Worm (Caenorhabditis elegans) whole organism, L4 larva: ENCODE data around the gene flp-23.
A peak's percentile ranks its signal among the peaks of the same experiment; 100 is the strongest.

Source experiments
- F10B5.3 ChIP-seq: sonication (generic microtip); optimal IDR thresholded peaks from 2 replicates; lab custom pipeline; 2016; ENCODE audit warnings: mild to moderate bottlenecking, missing genetic modification characterization, missing compliant biosample characterization
- F37D6.2 ChIP-seq: sonication (generic microtip); optimal IDR thresholded peaks from 2 replicates; lab custom pipeline; 2016; ENCODE audit warnings: mild to moderate bottlenecking, missing genetic modification characterization, missing compliant biosample characterization
- F49E8.2 ChIP-seq: sonication (generic microtip); optimal IDR thresholded peaks from 2 replicates; lab custom pipeline; 2016; ENCODE audit warnings: missing compliant biosample characterization, mild to moderate bottlenecking, missing genetic modification characterization, borderline replicate concordance
- Y5F2A.4 ChIP-seq: fragments of 200-800 bp; sonication (Bioruptor generic); optimal IDR thresholded peaks from 2 replicates; lab custom pipeline; 2018; ENCODE audit warnings: mild to moderate bottlenecking, missing genetic modification characterization, missing compliant biosample characterization
- ZK546.5 ChIP-seq, 2 experiments: sonication (generic microtip); optimal IDR thresholded peaks; 2 replicates each; lab custom pipeline; 2017; ENCODE audit warnings: missing biosample characterization in 2 of 2, missing genetic modification characterization in 2 of 2
- aha-1 ChIP-seq: fragments of 150-350 bp; peaks from one replicate; lab custom pipeline; 2014; ENCODE audit warnings: missing biosample characterization, missing genetic modification characterization
- arid-1 ChIP-seq: fragments of 200-800 bp; sonication (Bioruptor generic); conservative IDR thresholded peaks from 2 replicates; pipeline ENCODE4 v1.3.6; 2022; ENCODE audit warnings: missing genetic modification reagents, missing genetic modification characterization, missing compliant biosample characterization
- attf-4 ChIP-seq: sonication (generic microtip); optimal IDR thresholded peaks from 3 replicates; lab custom pipeline; 2017; ENCODE audit warnings: missing biosample characterization, missing genetic modification characterization
- ceh-28 ChIP-seq: fragments of 150-350 bp; optimal IDR thresholded peaks from 2 replicates; lab custom pipeline; 2014; ENCODE audit warnings: missing biosample characterization, missing genetic modification reagents, missing genetic modification characterization
- ceh-44 ChIP-seq: fragments of 200-800 bp; sonication (Bioruptor generic); IDR thresholded peaks from 2 replicates; pipeline ENCODE4 v1.3.6; 2022; ENCODE audit warnings: missing genetic modification reagents, missing genetic modification characterization, missing compliant biosample characterization
- cey-2 ChIP-seq: sonication (generic microtip); optimal IDR thresholded peaks from 3 replicates; lab custom pipeline; 2017; ENCODE audit warnings: missing genetic modification characterization, mild to moderate bottlenecking, missing compliant biosample characterization, antibody characterized with exemption, borderline replicate concordance; ENCODE audit not compliant: insufficient read depth
- daf-19 ChIP-seq: fragments of 200-800 bp; sonication (Bioruptor generic); conservative IDR thresholded peaks from 2 replicates; pipeline ENCODE4 v1.3.6; 2022; ENCODE audit warnings: missing genetic modification characterization, missing compliant biosample characterization
- daf-8 ChIP-seq: fragments of 200-800 bp; sonication (Bioruptor generic); IDR thresholded peaks from 2 replicates; pipeline ENCODE4 v1.3.6; 2022; ENCODE audit warnings: missing genetic modification characterization, missing compliant biosample characterization
- dmd-6 ChIP-seq: fragments of 200-800 bp; sonication (Bioruptor generic); IDR thresholded peaks from 2 replicates; pipeline ENCODE4 v1.3.6; 2022; ENCODE audit warnings: missing genetic modification reagents, missing genetic modification characterization, missing compliant biosample characterization
- dmd-9 ChIP-seq: fragments of 200-800 bp; sonication (Bioruptor generic); IDR thresholded peaks from 2 replicates; pipeline ENCODE4 v1.3.6; 2022; ENCODE audit warnings: missing genetic modification reagents, missing genetic modification characterization, missing compliant biosample characterization
- duxl-1 ChIP-seq: sonication (generic microtip); optimal IDR thresholded peaks from 2 replicates; lab custom pipeline; 2016; ENCODE audit warnings: mild to moderate bottlenecking, missing genetic modification characterization, moderate library complexity, missing compliant biosample characterization; ENCODE audit not compliant: poor library complexity
- egl-27 ChIP-seq: sonication (generic microtip); optimal IDR thresholded peaks from 3 replicates; lab custom pipeline; 2017; ENCODE audit warnings: missing biosample characterization, missing genetic modification reagents, missing genetic modification characterization
- egl-43 ChIP-seq: fragments of 200-800 bp; sonication (Bioruptor generic); IDR thresholded peaks from 2 replicates; pipeline ENCODE4 v1.3.6; 2022; ENCODE audit warnings: missing genetic modification reagents, missing genetic modification characterization, missing compliant biosample characterization
- gei-8 ChIP-seq: fragments of 200-800 bp; sonication (Bioruptor generic); optimal IDR thresholded peaks from 2 replicates; lab custom pipeline; 2018; ENCODE audit warnings: mild to moderate bottlenecking, missing genetic modification characterization, missing compliant biosample characterization
- hlh-11 ChIP-seq: fragments of 200-800 bp; sonication (Bioruptor generic); optimal IDR thresholded peaks from 2 replicates; lab custom pipeline; 2018; ENCODE audit warnings: mild to moderate bottlenecking, missing genetic modification characterization, missing compliant biosample characterization
- lin-1 ChIP-seq: fragments of 200-800 bp; sonication (Bioruptor generic); IDR thresholded peaks from 2 replicates; pipeline ENCODE4 v1.3.6; 2022; ENCODE audit warnings: missing genetic modification reagents, missing genetic modification characterization, missing compliant biosample characterization
- lin-15B ChIP-seq: fragments of 150-350 bp; sonication (generic microtip); optimal IDR thresholded peaks from 3 replicates; lab custom pipeline; 2014; ENCODE audit warnings: missing biosample characterization, missing genetic modification characterization
- lin-29 ChIP-seq: fragments of 200-800 bp; sonication (Bioruptor generic); IDR thresholded peaks from 2 replicates; pipeline ENCODE4 v1.3.6; 2022; ENCODE audit warnings: missing genetic modification reagents, missing genetic modification characterization, missing compliant biosample characterization
- lin-38 ChIP-seq: fragments of 200-800 bp; sonication (Bioruptor generic); IDR thresholded peaks from 2 replicates; pipeline ENCODE4 v1.3.6; 2022; ENCODE audit warnings: missing genetic modification reagents, missing genetic modification characterization, missing compliant biosample characterization
- lir-3 ChIP-seq: sonication (generic microtip); optimal IDR thresholded peaks from 2 replicates; lab custom pipeline; 2016; ENCODE audit warnings: mild to moderate bottlenecking, missing genetic modification characterization, missing compliant biosample characterization
- lsy-2 ChIP-seq, 2 experiments: fragments of 150-350 bp in 1 of 2; sonication (generic microtip) in 1 of 2; optimal IDR thresholded peaks; 2 replicates each; lab custom pipeline; 2014 to 2017; ENCODE audit warnings: missing biosample characterization in 2 of 2, missing genetic modification characterization in 2 of 2
- mdt-29 ChIP-seq: fragments of 200-800 bp; sonication (Bioruptor generic); IDR thresholded peaks from 2 replicates; pipeline ENCODE4 v1.3.6; 2022; ENCODE audit warnings: missing genetic modification reagents, missing genetic modification characterization, missing compliant biosample characterization
- mes-2 ChIP-seq: sonication (generic microtip); optimal IDR thresholded peaks from 2 replicates; lab custom pipeline; 2016; ENCODE audit warnings: missing genotype, mild to moderate bottlenecking, missing genetic modification characterization, missing compliant biosample characterization; ENCODE audit not compliant: poor library complexity, severe bottlenecking
- mxl-3 ChIP-seq: fragments of 200-800 bp; sonication (Bioruptor generic); optimal IDR thresholded peaks from 2 replicates; lab custom pipeline; 2018; ENCODE audit warnings: mild to moderate bottlenecking, missing genetic modification characterization, missing compliant biosample characterization
- nhr-102 ChIP-seq: sonication (generic microtip); optimal IDR thresholded peaks from 2 replicates; lab custom pipeline; 2016; ENCODE audit warnings: mild to moderate bottlenecking, missing genetic modification characterization, moderate library complexity, missing compliant biosample characterization
- nhr-111 ChIP-seq: fragments of 200-800 bp; sonication (Bioruptor generic); optimal IDR thresholded peaks from 2 replicates; lab custom pipeline; 2018; ENCODE audit warnings: mild to moderate bottlenecking, missing genetic modification characterization, missing compliant biosample characterization
- nhr-237 ChIP-seq: sonication (generic microtip); optimal IDR thresholded peaks from 2 replicates; lab custom pipeline; 2017; ENCODE audit warnings: missing biosample characterization, missing genetic modification characterization
- nhr-25 ChIP-seq: sonication (generic microtip); optimal IDR thresholded peaks from 2 replicates; lab custom pipeline; 2017; ENCODE audit warnings: missing genetic modification characterization, mild to moderate bottlenecking, missing compliant biosample characterization, antibody characterized with exemption, moderate library complexity, borderline replicate concordance; ENCODE audit not compliant: insufficient read depth
- nhr-42 ChIP-seq: fragments of 200-800 bp; sonication (Bioruptor generic); IDR thresholded peaks from 2 replicates; pipeline ENCODE4 v1.3.6; 2022; ENCODE audit warnings: missing genetic modification characterization, missing compliant biosample characterization
- nhr-48 ChIP-seq: sonication (generic microtip); optimal IDR thresholded peaks from 2 replicates; lab custom pipeline; 2016; ENCODE audit warnings: mild to moderate bottlenecking, missing genetic modification characterization, missing compliant biosample characterization
- nhr-6 ChIP-seq: fragments of 150-350 bp; optimal IDR thresholded peaks from 2 replicates; lab custom pipeline; 2014; ENCODE audit warnings: missing biosample characterization, missing genetic modification characterization
- nhr-76 ChIP-seq: fragments of 150-350 bp; optimal IDR thresholded peaks from 2 replicates; lab custom pipeline; 2014; ENCODE audit warnings: missing biosample characterization, missing genetic modification characterization
- nhr-77 ChIP-seq: fragments of 150-350 bp; optimal IDR thresholded peaks from 2 replicates; lab custom pipeline; 2014; ENCODE audit warnings: missing biosample characterization, missing genetic modification characterization
- php-3 ChIP-seq: fragments of 200-800 bp; sonication (Bioruptor generic); IDR thresholded peaks from 2 replicates; pipeline ENCODE4 v1.3.6; 2022; ENCODE audit warnings: missing genetic modification reagents, missing genetic modification characterization, missing compliant biosample characterization
- skn-1 ChIP-seq: fragments of 150-350 bp; optimal IDR thresholded peaks from 2 replicates; lab custom pipeline; 2014; ENCODE audit warnings: missing biosample characterization, missing genetic modification characterization
- spr-1 ChIP-seq: sonication (generic microtip); optimal IDR thresholded peaks from 2 replicates; lab custom pipeline; 2016; ENCODE audit warnings: mild to moderate bottlenecking, missing genetic modification characterization, missing compliant biosample characterization
- unc-39 ChIP-seq: sonication (generic microtip); optimal IDR thresholded peaks from 2 replicates; lab custom pipeline; 2017; ENCODE audit warnings: missing biosample characterization, missing genetic modification characterization
- unc-62 ChIP-seq, 3 experiments: fragments of 150-350 bp in 1 of 3; sonication (generic microtip); optimal IDR thresholded peaks in 2 of 3; peaks in 1 of 3; 1 replicate in 1 of 3; 2 replicates in 2 of 3; lab custom pipeline; 2014 to 2017; ENCODE audit warnings: missing biosample characterization in 3 of 3, missing genetic modification characterization in 3 of 3, missing genetic modification reagents in 3 of 3, missing genotype in 1 of 3
- vab-7 ChIP-seq: fragments of 200-800 bp; sonication (Bioruptor generic); IDR thresholded peaks from 2 replicates; pipeline ENCODE4 v1.3.6; 2022; ENCODE audit warnings: missing genetic modification reagents, missing genetic modification characterization, missing compliant biosample characterization
- zfp-2 ChIP-seq: sonication (generic microtip); optimal IDR thresholded peaks from 2 replicates; lab custom pipeline; 2016; ENCODE audit warnings: mild to moderate bottlenecking, missing genetic modification characterization, missing compliant biosample characterization
- zfp-3 ChIP-seq: fragments of 200-800 bp; sonication (Bioruptor generic); conservative IDR thresholded peaks from 2 replicates; pipeline ENCODE4 v1.3.6; 2022; ENCODE audit warnings: missing genetic modification reagents, missing genetic modification characterization, missing compliant biosample characterization

Gene flp-23

DNA sequence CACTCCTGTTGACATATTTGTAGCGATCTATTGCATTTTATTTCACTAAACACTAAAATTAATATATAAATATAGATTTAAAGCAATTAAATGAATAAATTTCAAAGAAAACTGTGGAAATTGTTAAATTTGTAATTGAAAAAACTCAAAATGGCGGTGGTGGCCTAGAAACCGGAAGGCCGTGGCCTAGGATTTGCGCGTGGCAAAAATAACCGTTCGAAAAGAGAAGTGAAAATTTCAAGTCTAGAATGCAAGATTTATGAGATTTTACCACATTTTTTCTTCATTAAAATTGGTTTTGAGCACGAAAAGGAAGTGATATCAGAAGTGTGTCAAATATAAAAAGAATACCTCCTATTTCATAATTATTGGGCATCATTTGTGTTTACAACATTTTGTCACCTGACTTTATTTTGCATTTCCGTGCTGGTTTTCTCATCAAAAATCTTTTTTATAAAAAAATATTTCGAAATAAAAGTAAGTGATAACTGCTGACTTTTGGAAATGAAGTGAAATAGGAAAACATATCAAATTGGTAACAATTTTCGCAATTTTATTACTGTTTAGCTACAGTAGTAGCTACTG, 33.2 kb downstream of the flp-23 start, which contains the start of gene fli-1 (continued):
- TF ChIP-seq dmd-6 (GFP tag; lab: Robert Waterston, UW) (no peak), nhr-111 (GFP tag; lab: Kevin White, UChicago) (no peak), ZK546.5 (tag; optimal IDR thresholded peaks at IDR 0.05; lab: Kevin White, UChicago) (no peak), lsy-2 (tag; optimal IDR thresholded peaks at IDR 0.05; lab: Kevin White, UChicago) (peak in 1 of 2 experiments; percentile 35), duxl-1 (no peak), arid-1 (GFP tag; lab: Robert Waterston, UW) (no peak), zfp-2 (tag; lab: Kevin White, UChicago) (no peak), egl-43 (GFP tag; lab: Robert Waterston, UW) (no peak), daf-19 (GFP tag; lab: Robert Waterston, UW) (no peak), gei-8 (GFP tag; lab: Kevin White, UChicago) (no peak), dmd-9 (GFP tag; lab: Robert Waterston, UW) (no peak), nhr-76 (tag; lab: Kevin White, UChicago) (no peak), nhr-48 (no peak), ceh-44 (GFP tag; lab: Robert Waterston, UW) (no peak), cey-2 (tag; lab: Kevin White, UChicago) (no peak), nhr-237 (no peak), nhr-102 (no peak), nhr-6 (tag; lab: Kevin White, UChicago) (no peak)

DNA sequence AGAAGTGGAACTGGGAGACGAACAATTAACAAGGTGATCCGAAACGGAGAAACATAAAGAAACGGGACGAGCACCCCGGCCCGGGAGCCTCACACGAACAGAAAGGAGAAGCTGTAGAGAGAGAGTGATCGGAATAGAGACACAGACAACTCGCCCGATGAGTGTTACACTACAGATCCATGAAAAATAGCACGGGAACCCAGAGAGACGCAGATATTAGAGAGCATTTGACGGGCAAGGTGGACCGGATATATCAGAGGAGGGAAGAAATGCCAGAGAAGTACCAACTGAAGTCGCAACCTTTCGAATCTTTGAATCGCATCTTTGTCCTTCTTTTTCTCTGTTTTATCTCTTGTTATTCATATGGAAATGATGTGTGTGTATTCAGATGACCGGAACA, 33.9 kb downstream of the flp-23 start, which contains the start of gene anmt-1:
Gene anmt-1 (plus strand): TSS at position 388 of the 400 bp plus-strand sequence.
- TF ChIP-seq lin-29 (GFP tag; lab: Robert Waterston, UW), result no peak
- TF ChIP-seq nhr-77 (tag; lab: Kevin White, UChicago), result no peak
- no peak for TF ChIP-seq F37D6.2 (tag; lab: Kevin White, UChicago)
- TF ChIP-seq php-3 (GFP tag; lab: Robert Waterston, UW), result no peak
- TF ChIP-seq egl-27, result no peak
- TF ChIP-seq nhr-25, result no peak
- no peak for TF ChIP-seq unc-62 (GFP tag; optimal IDR thresholded peaks at IDR 0.05 in 1 of 2; lab: Kevin White, UChicago)
- TF ChIP-seq unc-62 (tag; optimal IDR thresholded peaks at IDR 0.05; lab: Kevin White, UChicago), result no peak
- TF ChIP-seq mes-2 (tag; lab: Kevin White, UChicago), result peak; percentile 45

DNA sequence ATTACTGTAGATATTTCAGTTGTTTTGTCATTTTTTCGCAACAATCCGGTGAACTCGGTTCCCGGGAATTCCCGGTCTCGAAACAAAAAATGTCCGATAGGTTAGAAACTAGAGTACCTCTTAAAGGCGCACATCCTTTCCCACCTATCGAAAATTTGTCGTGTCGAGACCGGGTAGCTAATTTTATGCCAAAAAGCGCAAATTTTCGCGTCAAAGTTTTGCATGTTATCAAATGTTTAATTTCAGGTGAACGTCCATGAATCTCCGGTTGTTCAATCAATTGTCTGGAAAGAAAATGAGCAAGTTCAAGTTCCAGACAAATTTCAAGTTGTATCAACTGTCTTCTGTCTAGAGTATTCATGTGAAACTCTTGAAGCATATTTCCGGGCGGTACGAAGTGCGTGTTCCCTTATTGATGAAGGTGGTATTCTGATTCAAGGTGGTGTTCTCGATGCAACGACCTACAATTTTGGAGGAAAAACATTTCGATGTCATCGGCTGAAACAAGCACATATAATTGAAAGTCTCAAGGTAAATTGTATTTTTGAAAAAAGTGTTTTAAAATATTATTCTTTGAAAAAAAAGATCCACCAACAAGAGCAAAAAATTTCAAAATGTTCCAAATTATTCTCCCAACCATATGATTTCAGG, 35.1 kb downstream of the flp-23 start:
- TF ChIP-seq nhr-48 (peak; percentile 45), F49E8.2 (no peak), daf-8 (GFP tag; lab: Robert Waterston, UW) (no peak), mdt-29 (GFP tag; lab: Robert Waterston, UW) (0 out of 2 replicates have a peak, but pooled peaks have one; percentile 50), nhr-42 (GFP tag; lab: Robert Waterston, UW) (peak; percentile 18; the same call in 1 of the 2 replicates), lin-15B (tag; lab: Kevin White, UChicago) (no peak), mxl-3 (GFP tag; lab: Kevin White, UChicago) (no peak), nhr-111 (GFP tag; lab: Kevin White, UChicago) (peak; percentile 29), unc-39 (tag; lab: Kevin White, UChicago) (no peak), ceh-44 (GFP tag; lab: Robert Waterston, UW) (no peak), vab-7 (GFP tag; lab: Robert Waterston, UW) (no peak), spr-1 (tag; lab: Kevin White, UChicago) (no peak), ceh-28 (no peak), F10B5.3 (tag; lab: Kevin White, UChicago) (no peak), Y5F2A.4 (GFP tag; lab: Kevin White, UChicago) (peak; percentile 71), zfp-3 (peak; percentile 71; the same call in 1 of the 2 replicates), skn-1 (tag; lab: Kevin White, UChicago) (no peak), attf-4 (tag; lab: Kevin White, UChicago) (no peak), lin-1 (GFP tag; lab: Robert Waterston, UW) (0 out of 2 replicates have a peak, but pooled peaks have one; percentile 15), lin-38 (GFP tag; lab: Robert Waterston, UW) (peak; percentile 64), dmd-9 (GFP tag; lab: Robert Waterston, UW) (no peak), lir-3 (tag; lab: Kevin White, UChicago) (no peak), aha-1 (peak; percentile 93), hlh-11 (tag; lab: Kevin White, UChicago) (peak; percentile 35)
